Worm (Caenorhabditis elegans): Measurements from ENCODE around the gene F13D12.10.

Gene F13D12.10

ce11 chrII:11688011-11688410 lies 25.6 kb upstream of the F13D12.10 start:
- TF ChIP-seq lin-14 (GFP tag; optimal IDR thresholded peaks at IDR 0.05) (peak; percentile 72), hpl-2 (GFP tag; optimal IDR thresholded peaks at IDR 0.05) (no peak), efl-1 (optimal IDR thresholded peaks at IDR 0.05) (peak in 1 of 2 experiments; percentile 5), efl-1 (GFP tag; optimal IDR thresholded peaks at IDR 0.05 in 1 of 2) (peak in 1 of 2 experiments; percentile 66), rnt-1 (tag; optimal IDR thresholded peaks at IDR 0.05) (peak; percentile 14), dsc-1 (tag; optimal IDR thresholded peaks at IDR 0.05) (peak; percentile 85)

DNA sequence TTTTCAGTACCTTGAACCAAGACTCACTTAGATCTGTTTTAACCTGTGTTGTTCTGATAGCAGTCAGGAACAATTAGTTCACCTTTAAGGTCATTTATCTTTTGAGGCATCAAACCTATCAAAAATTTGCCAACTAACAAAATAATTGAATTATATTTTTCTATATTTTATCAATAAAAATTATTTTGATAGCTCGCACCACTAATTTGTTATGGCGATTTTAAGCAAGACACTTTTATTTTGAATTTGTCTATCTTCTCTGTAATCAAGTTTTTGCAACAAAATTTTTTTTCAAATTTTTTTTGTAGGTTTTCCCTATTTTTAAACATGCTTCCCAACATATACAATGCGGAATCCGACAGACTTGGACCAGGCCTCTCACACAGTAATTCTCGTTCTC lies 25.0 kb upstream of the F13D12.10 start, which contains the start of gene kel-1:
TSS of gene kel-1 (plus strand) at position 301 of the 400 bp plus-strand sequence.
- TF ChIP-seq pag-3 (tag; optimal IDR thresholded peaks at IDR 0.05; ENCODE audit: borderline replicate concordance, insufficient read depth) = no peak
- no peak for TF ChIP-seq elt-3 (tag; optimal IDR thresholded peaks at IDR 0.05)
- TF ChIP-seq nhr-90 (tag; optimal IDR thresholded peaks at IDR 0.05; ENCODE audit: poor library complexity) = no peak

ce11 chrII:11689941-11690340 lies 23.7 kb upstream of the F13D12.10 start:
- no peak for TF ChIP-seq pag-3 (tag; optimal IDR thresholded peaks at IDR 0.05; ENCODE audit: borderline replicate concordance, insufficient read depth)
- no peak for TF ChIP-seq nhr-12 (tag; optimal IDR thresholded peaks at IDR 0.05)
- TF ChIP-seq nhr-19 (GFP tag; conservative IDR thresholded peaks at IDR 0.05) = no peak
- TF ChIP-seq mep-1 (tag; optimal IDR thresholded peaks at IDR 0.05) = no peak
- TF ChIP-seq lsy-2 (tag; optimal IDR thresholded peaks at IDR 0.05) = no peak
- no peak for TF ChIP-seq aha-1 (tag; optimal IDR thresholded peaks at IDR 0.05)
- no peak for TF ChIP-seq nhr-11 (tag; optimal IDR thresholded peaks at IDR 0.05)
- TF ChIP-seq alr-1 (tag; optimal IDR thresholded peaks at IDR 0.05; ENCODE audit: borderline replicate concordance) = no peak
- no peak for TF ChIP-seq swsn-7 (tag; optimal IDR thresholded peaks at IDR 0.05)
- TF ChIP-seq zag-1 (tag; optimal IDR thresholded peaks at IDR 0.05) = no peak
- TF ChIP-seq dsc-1 (tag; optimal IDR thresholded peaks at IDR 0.05) = no peak
- TF ChIP-seq C16A3.4 (tag; optimal IDR thresholded peaks at IDR 0.05) = no peak
- TF ChIP-seq ceh-63 (GFP tag; optimal IDR thresholded peaks at IDR 0.05) = no peak
- TF ChIP-seq mef-2 (tag; optimal IDR thresholded peaks at IDR 0.05) = no peak
- TF ChIP-seq fos-1 (tag; optimal IDR thresholded peaks at IDR 0.05) = no peak

ce11 chrII:11690868-11691267 lies 22.7 kb upstream of the F13D12.10 start:
- TF ChIP-seq alr-1 (tag; optimal IDR thresholded peaks at IDR 0.05; ENCODE audit: borderline replicate concordance) = no peak
- TF ChIP-seq fos-1 (tag; optimal IDR thresholded peaks at IDR 0.05) = no peak
- TF ChIP-seq nhr-12 (tag; optimal IDR thresholded peaks at IDR 0.05) = no peak
- TF ChIP-seq elt-2 (tag; optimal IDR thresholded peaks at IDR 0.05) = no peak
- TF ChIP-seq fkh-4 (tag; optimal IDR thresholded peaks at IDR 0.05; ENCODE audit: borderline replicate concordance) = no peak
- TF ChIP-seq ces-1 (GFP tag; optimal IDR thresholded peaks at IDR 0.05) = no peak
- TF ChIP-seq ceh-90 (tag; optimal IDR thresholded peaks at IDR 0.05) = no peak
- no peak for TF ChIP-seq xbp-1 (tag; optimal IDR thresholded peaks at IDR 0.05)
- no peak for TF ChIP-seq nhr-84 (tag; optimal IDR thresholded peaks at IDR 0.05)
- TF ChIP-seq efl-3 (GFP tag; optimal IDR thresholded peaks at IDR 0.05) = no peak

- TF ChIP-seq C04F5.9 (tag; optimal IDR thresholded peaks at IDR 0.05) = peak; percentile 3
- TF ChIP-seq egl-27 (tag; optimal IDR thresholded peaks at IDR 0.05) = no peak
- no peak for TF ChIP-seq ceh-63 (GFP tag; optimal IDR thresholded peaks at IDR 0.05)
- TF ChIP-seq swsn-7 (tag; optimal IDR thresholded peaks at IDR 0.05) = peak; percentile 2
- peak; percentile 32 for TF ChIP-seq mep-1 (tag; optimal IDR thresholded peaks at IDR 0.05)
- TF ChIP-seq jun-1 (tag; optimal IDR thresholded peaks at IDR 0.05) = no peak
- peak; percentile 53 for TF ChIP-seq C16A3.4 (tag; optimal IDR thresholded peaks at IDR 0.05)
- peak in 1 of 3 experiments; percentile 35 for TF ChIP-seq ceh-82 (tag; optimal IDR thresholded peaks at IDR 0.05)
- peak; percentile 42 for TF ChIP-seq skn-1 (tag; optimal IDR thresholded peaks at IDR 0.05)
- TF ChIP-seq F16B12.6 (tag; optimal IDR thresholded peaks at IDR 0.05) = peak; percentile 26
- TF ChIP-seq dpl-1 (GFP tag; optimal IDR thresholded peaks at IDR 0.05) = peak; percentile 31 to 69 (median 62)
- no peak for TF ChIP-seq egl-13 (tag; optimal IDR thresholded peaks at IDR 0.05)
- TF ChIP-seq fkh-10 (GFP tag; optimal IDR thresholded peaks at IDR 0.05) = no peak
- TF ChIP-seq xbp-1 (tag; optimal IDR thresholded peaks at IDR 0.05) = peak; percentile 4
- peak; percentile 27 for TF ChIP-seq lin-13 (GFP tag; optimal IDR thresholded peaks at IDR 0.05)
- peak; percentile 58 for TF ChIP-seq nhr-20 (tag; optimal IDR thresholded peaks at IDR 0.05)
- peak; percentile 27 to 57 for TF ChIP-seq efl-1 (optimal IDR thresholded peaks at IDR 0.05)
- TF ChIP-seq efl-1 (GFP tag; optimal IDR thresholded peaks at IDR 0.05 in 1 of 2) = peak; percentile 46 to 94
- TF ChIP-seq lsy-2 (tag; optimal IDR thresholded peaks at IDR 0.05) = peak; percentile 40 to 67
- TF ChIP-seq aly-2 (tag; optimal IDR thresholded peaks at IDR 0.05) = no peak
- peak; percentile 24 for TF ChIP-seq nhr-71 (tag; optimal IDR thresholded peaks at IDR 0.05)
- TF ChIP-seq elt-3 (tag; optimal IDR thresholded peaks at IDR 0.05) = peak in 1 of 6 experiments; percentile 22
- TF ChIP-seq fkh-8 (tag; optimal IDR thresholded peaks at IDR 0.05) = peak; percentile 56
- no peak for TF ChIP-seq hpl-2 (GFP tag; optimal IDR thresholded peaks at IDR 0.05)
- peak; percentile 51 for TF ChIP-seq rnt-1 (tag; optimal IDR thresholded peaks at IDR 0.05)
These were observed 19.2 kb upstream of the F13D12.10 start for ce11 chrII:11694432-11694831.
